Worm (Caenorhabditis elegans) whole organism, early embryonic: Measurements from ENCODE around the gene Y62H9A.11.

Source experiments
- B0310.2 ChIP-seq: sonication (generic microtip); optimal IDR thresholded peaks from 2 replicates; lab custom pipeline; 2016; ENCODE audit warnings: mild to moderate bottlenecking, missing genetic modification characterization, missing compliant biosample characterization
- aly-1 ChIP-seq: sonication (generic microtip); optimal IDR thresholded peaks from 2 replicates; lab custom pipeline; 2016; ENCODE audit warnings: missing genetic modification characterization, missing compliant biosample characterization
- ama-1 ChIP-seq: fragments of 150-350 bp; optimal IDR thresholded peaks from 2 replicates; lab custom pipeline; 2014
- ceh-36 ChIP-seq: sonication (generic microtip); optimal IDR thresholded peaks from 2 replicates; lab custom pipeline; 2016; ENCODE audit warnings: missing genetic modification characterization, inconsistent platforms, missing compliant biosample characterization
- ets-7 ChIP-seq: sonication (generic microtip); optimal IDR thresholded peaks from 2 replicates; lab custom pipeline; 2016; ENCODE audit warnings: missing genotype, missing genetic modification characterization, missing compliant biosample characterization
- hmbx-1 ChIP-seq: sonication (generic microtip); optimal IDR thresholded peaks from 2 replicates; lab custom pipeline; 2016; ENCODE audit warnings: mild to moderate bottlenecking, missing genetic modification characterization, missing compliant biosample characterization
- tbx-11 ChIP-seq: fragments of 200-800 bp; sonication (Bioruptor generic); IDR thresholded peaks from 2 replicates; pipeline ENCODE4 v1.3.6; 2022; ENCODE audit warnings: missing genetic modification characterization, missing compliant biosample characterization
- tbx-37 ChIP-seq: fragments of 200-800 bp; sonication (Bioruptor generic); conservative IDR thresholded peaks from 2 replicates; pipeline ENCODE4 v1.3.6; 2022; ENCODE audit warnings: missing genetic modification reagents, missing genetic modification characterization, missing compliant biosample characterization

- TF ChIP-seq ama-1 (lab: Kevin White, UChicago) (no peak), ets-7 (tag; lab: Kevin White, UChicago) (no peak), aly-1 (no peak), tbx-11 (no peak), B0310.2 (tag; lab: Kevin White, UChicago) (no peak), ceh-36 (no peak), tbx-37 (GFP tag; lab: Robert Waterston, UW) (no peak), hmbx-1 (no peak)
Measured at ce11 chrX:11952129-11952528, 45.0 kb upstream of the Y62H9A.11 start.
